Fruit fly (Drosophila melanogaster): ENCODE data around the gene CG8219.

Gene CG8219

dm6 chr3L:6157327-6158032 is 42.8 kb upstream of the CG8219 start, which contains the start of gene CG13297 (continued):
- TF ChIP-seq CG11696 (GFP tag; IDR thresholded peaks at IDR 0.05): no peak
- no peak for TF ChIP-seq crc (GFP tag; optimal IDR thresholded peaks at IDR 0.05)
- TF ChIP-seq z (GFP tag; IDR thresholded peaks at IDR 0.05): no peak
- no peak for TF ChIP-seq CG33213 (GFP tag; optimal IDR thresholded peaks at IDR 0.05)
- no peak for TF ChIP-seq CG34224 (GFP tag; IDR thresholded peaks at IDR 0.05; ENCODE audit: partially characterized antibody)
- no peak for TF ChIP-seq CG3163 (GFP tag; optimal IDR thresholded peaks at IDR 0.05)
- TF ChIP-seq CG12744 (GFP tag; optimal IDR thresholded peaks at IDR 0.05): no peak
- no peak for TF ChIP-seq Bdp1 (GFP tag; optimal IDR thresholded peaks at IDR 0.05)
- peak; percentile 84 for TF ChIP-seq CG31441 (GFP tag; IDR thresholded peaks at IDR 0.05)
- no peak for TF ChIP-seq Ets97D (GFP tag; optimal IDR thresholded peaks at IDR 0.05)
- peak; percentile 54 for TF ChIP-seq ATbp (GFP tag; optimal IDR thresholded peaks at IDR 0.05)
- TF ChIP-seq CG4820 (GFP tag; optimal IDR thresholded peaks at IDR 0.05): peak; percentile 32
- no peak for TF ChIP-seq nau (GFP tag; optimal IDR thresholded peaks at IDR 0.05)
- no peak for TF ChIP-seq dan (GFP tag; IDR thresholded peaks at IDR 0.05)
- TF ChIP-seq Meics (GFP tag; optimal IDR thresholded peaks at IDR 0.05): peak; percentile 42
- TF ChIP-seq CHES-1-like (GFP tag; optimal IDR thresholded peaks at IDR 0.05): no peak
- peak; percentile 43 for TF ChIP-seq NfI (GFP tag; optimal IDR thresholded peaks at IDR 0.05)
- TF ChIP-seq ttk (GFP tag; IDR thresholded peaks at IDR 0.05): peak; percentile 39; the same call in 1 of the 2 replicates
- TF ChIP-seq dimm (GFP tag; IDR thresholded peaks at IDR 0.05): no peak
- TF ChIP-seq CG30431 (GFP tag; optimal IDR thresholded peaks at IDR 0.05): no peak
- TF ChIP-seq CG8290 (GFP tag; optimal IDR thresholded peaks at IDR 0.05): no peak
- no peak for TF ChIP-seq CG8290 (tag; optimal IDR thresholded peaks at IDR 0.05)
- TF ChIP-seq CG13624 (GFP tag; optimal IDR thresholded peaks at IDR 0.05): no peak
- no peak for TF ChIP-seq CG15696 (tag; optimal IDR thresholded peaks at IDR 0.05)
- TF ChIP-seq CG33557 (GFP tag; optimal IDR thresholded peaks at IDR 0.05): no peak
- TF ChIP-seq C15 (GFP tag; IDR thresholded peaks at IDR 0.05): no peak
- no peak for TF ChIP-seq bigmax (GFP tag; optimal IDR thresholded peaks at IDR 0.05)
- TF ChIP-seq YL-1 (GFP tag; optimal IDR thresholded peaks at IDR 0.05): no peak
- peak; percentile 16 for TF ChIP-seq oc (tag; optimal IDR thresholded peaks at IDR 0.05)
- no peak for TF ChIP-seq mam (GFP tag; optimal IDR thresholded peaks at IDR 0.05)
- peak; percentile 66 for TF ChIP-seq nmo (GFP tag; optimal IDR thresholded peaks at IDR 0.05)
- no peak for TF ChIP-seq dm (GFP tag; optimal IDR thresholded peaks at IDR 0.05)
- TF ChIP-seq pfk (GFP tag; optimal IDR thresholded peaks at IDR 0.05): no peak
- no peak for TF ChIP-seq Dip3 (GFP tag; optimal IDR thresholded peaks at IDR 0.05)
- TF ChIP-seq btn (GFP tag; optimal IDR thresholded peaks at IDR 0.05): no peak
- TF ChIP-seq CG5180 (GFP tag; optimal IDR thresholded peaks at IDR 0.05): peak; percentile 63
- TF ChIP-seq CG13775 (GFP tag; optimal IDR thresholded peaks at IDR 0.05): no peak
- no peak for TF ChIP-seq HLH54F (GFP tag; optimal IDR thresholded peaks at IDR 0.05)
- TF ChIP-seq CG4617 (GFP tag; optimal IDR thresholded peaks at IDR 0.05; ENCODE audit: borderline replicate concordance): no peak
- TF ChIP-seq CG9817 (tag; optimal IDR thresholded peaks at IDR 0.05): peak; percentile 38
- no peak for TF ChIP-seq CG17912 (GFP tag; optimal IDR thresholded peaks at IDR 0.05)
- peak; percentile 53 for TF ChIP-seq Abd-B (GFP tag; optimal IDR thresholded peaks at IDR 0.05)
- TF ChIP-seq pzg (GFP tag; optimal IDR thresholded peaks at IDR 0.05): no peak
- TF ChIP-seq cg (GFP tag; optimal IDR thresholded peaks at IDR 0.05): no peak
- no peak for TF ChIP-seq CG3726 (GFP tag; IDR thresholded peaks at IDR 0.05)
- no peak for TF ChIP-seq Hr39 (optimal IDR thresholded peaks at IDR 0.05)
- TF ChIP-seq slp2 (GFP tag; optimal IDR thresholded peaks at IDR 0.05): no peak
- no peak for TF ChIP-seq CG15601 (tag; optimal IDR thresholded peaks at IDR 0.05)
- TF ChIP-seq CG14050 (GFP tag; IDR thresholded peaks at IDR 0.05): no peak
- TF ChIP-seq CG2202 (tag; optimal IDR thresholded peaks at IDR 0.05): no peak
- TF ChIP-seq CG11504 (tag; optimal IDR thresholded peaks at IDR 0.05): peak; percentile 86
